Worm (Caenorhabditis elegans): ENCODE measurements around the gene syp-1.

The syp-1 gene

ce11 chrV:16433471-16433870 is 29.4 kb downstream of the syp-1 start, which contains the start of gene clec-234:
clec-234 (minus strand) TSS chrV:16433571.
- no peak for TF ChIP-seq tbx-2 (tag; optimal IDR thresholded peaks at IDR 0.05)
- no peak for TF ChIP-seq pha-4 (tag; optimal IDR thresholded peaks at IDR 0.05)
- no peak for TF ChIP-seq nhr-77 (tag; optimal IDR thresholded peaks at IDR 0.05)
- no peak for TF ChIP-seq fos-1 (tag; optimal IDR thresholded peaks at IDR 0.05)

- TF ChIP-seq ZK546.5 (tag; optimal IDR thresholded peaks at IDR 0.05) (no peak), mml-1 (tag; optimal IDR thresholded peaks at IDR 0.05) (no peak), ceh-16 (tag; optimal IDR thresholded peaks at IDR 0.05) (no peak)
These were observed 31.4 kb downstream of the syp-1 start, which contains the start of the genes F26D2.13 and F26D2.14 for ce11 chrV:16435510-16435909. F26D2.13 (minus strand) TSS chrV:16435610. F26D2.14 (plus strand) TSS chrV:16435855.

- TF ChIP-seq lin-15B (tag; optimal IDR thresholded peaks at IDR 0.05) (no peak), hmg-11 (tag; optimal IDR thresholded peaks at IDR 0.05) (no peak), lsy-12 (tag; optimal IDR thresholded peaks at IDR 0.05) (no peak), fkh-2 (tag; optimal IDR thresholded peaks at IDR 0.05) (no peak), egl-5 (tag; optimal IDR thresholded peaks at IDR 0.05) (no peak), ztf-11 (tag; optimal IDR thresholded peaks at IDR 0.05) (no peak), unc-39 (tag; optimal IDR thresholded peaks at IDR 0.05) (no peak), ceh-16 (tag; optimal IDR thresholded peaks at IDR 0.05) (no peak)
These were observed 33.5 kb downstream of the syp-1 start, which contains the start of gene F26D2.15 for ce11 chrV:16437546-16437945. F26D2.15 (plus strand) TSS chrV:16437846.

- TF ChIP-seq nhr-12 (tag; optimal IDR thresholded peaks at IDR 0.05) = no peak
- no peak for TF ChIP-seq nfya-1 (tag; optimal IDR thresholded peaks at IDR 0.05; ENCODE audit: insufficient read depth)
- no peak for TF ChIP-seq daf-12 (tag; optimal IDR thresholded peaks at IDR 0.05)
- no peak for TF ChIP-seq lin-15B (tag; optimal IDR thresholded peaks at IDR 0.05)
- no peak for TF ChIP-seq pha-4 (tag; optimal IDR thresholded peaks at IDR 0.05)
- TF ChIP-seq nhr-237 (tag; optimal IDR thresholded peaks at IDR 0.05) = no peak
- no peak for TF ChIP-seq nhr-77 (tag; optimal IDR thresholded peaks at IDR 0.05)
- no peak for TF ChIP-seq elt-3 (tag; optimal IDR thresholded peaks at IDR 0.05)
- TF ChIP-seq nhr-43 (tag; optimal IDR thresholded peaks at IDR 0.05; ENCODE audit: poor library complexity, severe bottlenecking) = no peak
- no peak for TF ChIP-seq unc-62 (GFP tag; optimal IDR thresholded peaks at IDR 0.05)
- TF ChIP-seq zag-1 (tag; optimal IDR thresholded peaks at IDR 0.05) = no peak
- no peak for TF ChIP-seq aly-2 (tag; optimal IDR thresholded peaks at IDR 0.05)
- no peak for TF ChIP-seq ceh-9 (tag; optimal IDR thresholded peaks at IDR 0.05)
- no peak for TF ChIP-seq unc-39 (tag; optimal IDR thresholded peaks at IDR 0.05)
- TF ChIP-seq mml-1 (tag; optimal IDR thresholded peaks at IDR 0.05) = no peak
- no peak for TF ChIP-seq nhr-76 (tag; optimal IDR thresholded peaks at IDR 0.05)
- TF ChIP-seq fos-1 (tag; optimal IDR thresholded peaks at IDR 0.05) = no peak
- no peak for TF ChIP-seq pqm-1 (tag; optimal IDR thresholded peaks at IDR 0.05)
- no peak for TF ChIP-seq tbx-2 (tag; optimal IDR thresholded peaks at IDR 0.05)
- no peak for TF ChIP-seq ceh-16 (tag; optimal IDR thresholded peaks at IDR 0.05)
These were observed 39.6 kb downstream of the syp-1 start, which contains the start of gene srh-141 for ce11 chrV:16443626-16444025. srh-141 (plus strand) TSS chrV:16443926.

ce11 chrV:16445676-16446075 is 41.6 kb downstream of the syp-1 start, which contains the start of gene T08G3.6:
T08G3.6 (plus strand) TSS chrV:16445976.
- TF ChIP-seq lsy-12 (tag; optimal IDR thresholded peaks at IDR 0.05) = no peak
- no peak for TF ChIP-seq jun-1 (tag; optimal IDR thresholded peaks at IDR 0.05)
- no peak for TF ChIP-seq mdl-1 (tag; optimal IDR thresholded peaks at IDR 0.05)
- no peak for TF ChIP-seq ceh-16 (tag; optimal IDR thresholded peaks at IDR 0.05)
- TF ChIP-seq R02D3.7 (tag; optimal IDR thresholded peaks at IDR 0.05) = no peak
- no peak for TF ChIP-seq ceh-82 (tag; optimal IDR thresholded peaks at IDR 0.05)
- no peak for TF ChIP-seq nfya-1 (tag; optimal IDR thresholded peaks at IDR 0.05; ENCODE audit: insufficient read depth)
- TF ChIP-seq elt-1 (tag; optimal IDR thresholded peaks at IDR 0.05) = no peak
- TF ChIP-seq unc-39 (tag; optimal IDR thresholded peaks at IDR 0.05) = no peak

- no peak for TF ChIP-seq nhr-23 (tag; optimal IDR thresholded peaks at IDR 0.05)
- TF ChIP-seq lin-39 (tag; optimal IDR thresholded peaks at IDR 0.05) = no peak
- TF ChIP-seq skn-1 (tag; optimal IDR thresholded peaks at IDR 0.05) = no peak
- no peak for TF ChIP-seq nhr-25 (tag; optimal IDR thresholded peaks at IDR 0.05)
- no peak for TF ChIP-seq fos-1 (tag; optimal IDR thresholded peaks at IDR 0.05)
- no peak for TF ChIP-seq nhr-67 (tag; optimal IDR thresholded peaks at IDR 0.05)
- no peak for TF ChIP-seq nhr-11 (tag; optimal IDR thresholded peaks at IDR 0.05)
- no peak for TF ChIP-seq ceh-16 (tag; optimal IDR thresholded peaks at IDR 0.05)
- no peak for TF ChIP-seq R02D3.7 (tag; optimal IDR thresholded peaks at IDR 0.05)
- TF ChIP-seq snpc-4 (tag; optimal IDR thresholded peaks at IDR 0.05) = no peak
- no peak for TF ChIP-seq nhr-77 (tag; optimal IDR thresholded peaks at IDR 0.05)
- no peak for TF ChIP-seq aly-2 (tag; optimal IDR thresholded peaks at IDR 0.05)
- TF ChIP-seq tbx-2 (tag; optimal IDR thresholded peaks at IDR 0.05) = no peak
- no peak for TF ChIP-seq hmg-11 (tag; optimal IDR thresholded peaks at IDR 0.05)
- TF ChIP-seq nhr-43 (tag; optimal IDR thresholded peaks at IDR 0.05; ENCODE audit: poor library complexity, severe bottlenecking) = no peak
- no peak for TF ChIP-seq ztf-11 (tag; optimal IDR thresholded peaks at IDR 0.05)
- TF ChIP-seq daf-12 (tag; optimal IDR thresholded peaks at IDR 0.05) = no peak
These were observed 42.1 kb downstream of the syp-1 start for ce11 chrV:16446191-16446590.
